Worm (Caenorhabditis elegans) whole organism, young adult: ENCODE measurements around the gene C47E8.11.

Experiments
- B0035.1 ChIP-seq: sonication (generic microtip); optimal IDR thresholded peaks from 2 replicates; lab custom pipeline; 2016; ENCODE audit warnings: missing genetic modification characterization, mild to moderate bottlenecking, missing compliant biosample characterization, missing genotype, missing genetic modification reagents
- C06A6.2 ChIP-seq: fragments of 200-800 bp; sonication (Bioruptor generic); conservative IDR thresholded peaks from 2 replicates; pipeline ENCODE4 v1.3.6; 2022; ENCODE audit warnings: missing genetic modification characterization, missing compliant biosample characterization
- D2030.7 ChIP-seq: fragments of 200-800 bp; sonication (Bioruptor generic); IDR thresholded peaks from 2 replicates; pipeline ENCODE4 v1.3.6; 2022; ENCODE audit warnings: missing genetic modification reagents, missing genetic modification characterization, missing compliant biosample characterization
- F10E7.11 ChIP-seq: sonication (generic microtip); optimal IDR thresholded peaks from 2 replicates; lab custom pipeline; 2017; ENCODE audit warnings: mild to moderate bottlenecking, missing genetic modification characterization, moderate library complexity, missing compliant biosample characterization
- F37B4.10 ChIP-seq: fragments of 200-800 bp; sonication (Bioruptor generic); IDR thresholded peaks from 2 replicates; pipeline ENCODE4 v1.3.6; 2022; ENCODE audit warnings: missing genetic modification characterization, missing compliant biosample characterization
- F52B5.7 ChIP-seq: sonication (generic microtip); optimal IDR thresholded peaks from 2 replicates; lab custom pipeline; 2016; ENCODE audit warnings: mild to moderate bottlenecking, missing genetic modification characterization, missing compliant biosample characterization
- K11D2.4 ChIP-seq: fragments of 200-800 bp; sonication (Bioruptor generic); IDR thresholded peaks from 2 replicates; pipeline ENCODE4 v1.3.6; 2022; ENCODE audit warnings: missing genetic modification reagents, missing genetic modification characterization, missing compliant biosample characterization
- T26A5.8 ChIP-seq: sonication (generic microtip); optimal IDR thresholded peaks from 2 replicates; lab custom pipeline; 2016; ENCODE audit warnings: missing genetic modification characterization, missing compliant biosample characterization
- Y67H2A.10 ChIP-seq: fragments of 200-800 bp; sonication (Bioruptor generic); conservative IDR thresholded peaks from 2 replicates; pipeline ENCODE4 v1.3.6; 2022; ENCODE audit warnings: missing genetic modification reagents, missing genetic modification characterization, missing compliant biosample characterization
- Y79H2A.3 ChIP-seq: fragments of 200-800 bp; sonication (Bioruptor generic); conservative IDR thresholded peaks from 2 replicates; pipeline ENCODE4 v1.3.6; 2022; ENCODE audit warnings: missing genetic modification reagents, missing genetic modification characterization, missing compliant biosample characterization
- aptf-3 ChIP-seq: fragments of 200-800 bp; sonication (Bioruptor generic); IDR thresholded peaks from 2 replicates; pipeline ENCODE4 v1.3.6; 2022; ENCODE audit warnings: missing genetic modification characterization, missing compliant biosample characterization
- attf-3 ChIP-seq: fragments of 200-800 bp; sonication (Bioruptor generic); conservative IDR thresholded peaks from 2 replicates; pipeline ENCODE4 v1.3.6; 2022; ENCODE audit warnings: missing genetic modification reagents, missing genetic modification characterization, missing compliant biosample characterization
- attf-6 ChIP-seq: fragments of 200-800 bp; sonication (Bioruptor generic); IDR thresholded peaks from 2 replicates; pipeline ENCODE4 v1.3.6; 2022; ENCODE audit warnings: missing genetic modification reagents, missing genetic modification characterization, missing compliant biosample characterization
- ccch-3 ChIP-seq: fragments of 200-800 bp; sonication (Bioruptor generic); optimal IDR thresholded peaks from 2 replicates; lab custom pipeline; 2018; ENCODE audit warnings: mild to moderate bottlenecking, missing genetic modification characterization, missing compliant biosample characterization
- cebp-1 ChIP-seq, 2 experiments: fragments of 200-800 bp in 1 of 2; sonication (Bioruptor generic) in 1 of 2; sonication (generic microtip) in 1 of 2; IDR thresholded peaks in 1 of 2; optimal IDR thresholded peaks in 1 of 2; 2 replicates each; pipeline versions ENCODE4 v1.3.6 to Lab custom; 2017 to 2022; ENCODE audit warnings: missing compliant biosample characterization in 2 of 2, missing genetic modification characterization in 2 of 2, mild to moderate bottlenecking in 1 of 2, missing genetic modification reagents in 1 of 2, moderate library complexity in 1 of 2
- ceh-27 ChIP-seq: fragments of 200-800 bp; sonication (Bioruptor generic); optimal IDR thresholded peaks from 2 replicates; lab custom pipeline; 2018; ENCODE audit warnings: mild to moderate bottlenecking, missing genetic modification characterization, moderate library complexity, missing compliant biosample characterization
- ceh-40 ChIP-seq: fragments of 200-800 bp; sonication (Bioruptor generic); IDR thresholded peaks from 2 replicates; pipeline ENCODE4 v1.3.6; 2022; ENCODE audit warnings: missing genetic modification characterization, missing compliant biosample characterization
- ceh-58 ChIP-seq: fragments of 200-800 bp; sonication (Bioruptor generic); IDR thresholded peaks from 2 replicates; pipeline ENCODE4 v1.3.6; 2022; ENCODE audit warnings: missing genetic modification characterization, missing compliant biosample characterization
- chd-7 ChIP-seq: sonication (generic microtip); optimal IDR thresholded peaks from 2 replicates; lab custom pipeline; 2016; ENCODE audit warnings: mild to moderate bottlenecking, missing genetic modification characterization, moderate library complexity, missing compliant biosample characterization
- fkh-3 ChIP-seq: sonication (generic microtip); optimal IDR thresholded peaks from 2 replicates; lab custom pipeline; 2016; ENCODE audit warnings: mild to moderate bottlenecking, missing genetic modification characterization, missing compliant biosample characterization
- hlh-12 ChIP-seq: sonication (generic microtip); optimal IDR thresholded peaks from 2 replicates; lab custom pipeline; 2016; ENCODE audit warnings: missing genetic modification characterization, missing compliant biosample characterization
- hlh-26 ChIP-seq: fragments of 200-800 bp; sonication (Bioruptor generic); conservative IDR thresholded peaks from 2 replicates; pipeline ENCODE4 v1.3.6; 2022; ENCODE audit warnings: missing genetic modification reagents, missing genetic modification characterization, missing compliant biosample characterization
- hrde-1 ChIP-seq: sonication (generic microtip); optimal IDR thresholded peaks from 2 replicates; lab custom pipeline; 2016; ENCODE audit warnings: missing genetic modification characterization, mild to moderate bottlenecking, missing compliant biosample characterization, moderate library complexity, missing genotype, missing genetic modification reagents, borderline replicate concordance
- let-526 ChIP-seq: fragments of 200-800 bp; sonication (Bioruptor generic); IDR thresholded peaks from 2 replicates; pipeline ENCODE4 v1.3.6; 2022; ENCODE audit warnings: missing genetic modification reagents, missing genetic modification characterization, missing compliant biosample characterization
- let-607 ChIP-seq, 2 experiments: fragments of 200-800 bp in 1 of 2; sonication (Bioruptor generic) in 1 of 2; sonication (generic microtip) in 1 of 2; optimal IDR thresholded peaks; 2 replicates each; lab custom pipeline; 2016 to 2018; ENCODE audit warnings: mild to moderate bottlenecking in 2 of 2, missing compliant biosample characterization in 2 of 2, missing genetic modification characterization in 2 of 2, moderate library complexity in 2 of 2, missing genotype in 1 of 2
- lin-26 ChIP-seq: fragments of 200-800 bp; sonication (Bioruptor generic); IDR thresholded peaks from 2 replicates; pipeline ENCODE4 v1.3.6; 2022; ENCODE audit warnings: missing genetic modification reagents, missing genetic modification characterization, missing compliant biosample characterization
- lsy-27 ChIP-seq: sonication (generic microtip); optimal IDR thresholded peaks from 2 replicates; lab custom pipeline; 2017; ENCODE audit warnings: missing genetic modification characterization, mild to moderate bottlenecking, missing compliant biosample characterization, antibody characterized with exemption, missing genotype, borderline replicate concordance; ENCODE audit not compliant: insufficient read depth
- madf-3 ChIP-seq: fragments of 200-800 bp; sonication (Bioruptor generic); IDR thresholded peaks from 2 replicates; pipeline ENCODE4 v1.3.6; 2022; ENCODE audit warnings: missing genetic modification reagents, missing genetic modification characterization, missing compliant biosample characterization
- madf-6 ChIP-seq: fragments of 200-800 bp; sonication (Bioruptor generic); IDR thresholded peaks from 2 replicates; pipeline ENCODE4 v1.3.6; 2022; ENCODE audit warnings: missing genetic modification reagents, missing genetic modification characterization, missing compliant biosample characterization
- mes-4 ChIP-seq: sonication (generic microtip); optimal IDR thresholded peaks from 2 replicates; lab custom pipeline; 2016; ENCODE audit warnings: missing genotype, missing genetic modification characterization, missing compliant biosample characterization
- mxl-1 ChIP-seq: sonication (generic microtip); optimal IDR thresholded peaks from 2 replicates; lab custom pipeline; 2016; ENCODE audit warnings: missing genetic modification characterization, missing compliant biosample characterization
- nhr-80 ChIP-seq: sonication (generic microtip); optimal IDR thresholded peaks from 2 replicates; lab custom pipeline; 2016; ENCODE audit warnings: missing genetic modification characterization, missing compliant biosample characterization
- nhr-90 ChIP-seq: sonication (generic microtip); optimal IDR thresholded peaks from 2 replicates; lab custom pipeline; 2016; ENCODE audit warnings: missing genotype, mild to moderate bottlenecking, missing genetic modification characterization, missing compliant biosample characterization
- rcor-1 ChIP-seq: fragments of 200-800 bp; sonication (Bioruptor generic); IDR thresholded peaks from 2 replicates; pipeline ENCODE4 v1.3.6; 2022; ENCODE audit warnings: missing genetic modification reagents, missing genetic modification characterization, missing compliant biosample characterization
- rec-8 ChIP-seq, 2 experiments: sonication (generic microtip); optimal IDR thresholded peaks; 2 replicates each; lab custom pipeline; 2016; ENCODE audit warnings: mild to moderate bottlenecking in 2 of 2, missing genetic modification characterization in 2 of 2, missing genetic modification reagents in 2 of 2, missing genotype in 2 of 2, missing biosample characterization in 1 of 2, missing compliant biosample characterization in 1 of 2, moderate library complexity in 1 of 2
- repo-1 ChIP-seq: sonication (generic microtip); optimal IDR thresholded peaks from 2 replicates; lab custom pipeline; 2017; ENCODE audit warnings: mild to moderate bottlenecking, missing genetic modification characterization, missing compliant biosample characterization
- rpc-1 ChIP-seq, 2 experiments: fragments of 150-350 bp in 1 of 2; sonication (generic microtip) in 1 of 2; optimal IDR thresholded peaks; 2 replicates each; lab custom pipeline; 2014 to 2018; ENCODE audit warnings: missing biosample characterization in 1 of 2, missing genetic modification characterization in 1 of 2, missing genetic modification reagents in 1 of 2, missing genotype in 1 of 2
- sea-2 ChIP-seq: fragments of 200-800 bp; sonication (Bioruptor generic); IDR thresholded peaks from 2 replicates; pipeline ENCODE4 v1.3.6; 2022; ENCODE audit warnings: missing genetic modification characterization, missing compliant biosample characterization
- snpc-1.1 ChIP-seq: sonication (generic microtip); optimal IDR thresholded peaks from 2 replicates; lab custom pipeline; 2017; ENCODE audit warnings: missing genetic modification characterization, mild to moderate bottlenecking, missing compliant biosample characterization, antibody characterized with exemption, moderate library complexity, missing genotype, missing genetic modification reagents; ENCODE audit not compliant: insufficient read depth
- snpc-1.3 ChIP-seq: sonication (generic microtip); optimal IDR thresholded peaks from 2 replicates; lab custom pipeline; 2017; ENCODE audit warnings: missing genetic modification characterization, mild to moderate bottlenecking, missing compliant biosample characterization, antibody characterized with exemption, moderate library complexity, missing genotype, missing genetic modification reagents; ENCODE audit not compliant: insufficient read depth
- snpc-4 ChIP-seq, 5 experiments: fragments of 150-350 bp in 1 of 5; sonication (generic microtip) in 4 of 5; optimal IDR thresholded peaks; 2 replicates each; lab custom pipeline; 2014 to 2018; ENCODE audit warnings: missing genetic modification characterization in 5 of 5, missing biosample characterization in 3 of 5, antibody characterized with exemption in 2 of 5, mild to moderate bottlenecking in 2 of 5, missing compliant biosample characterization in 2 of 5, missing genotype in 2 of 5, moderate library complexity in 2 of 5, missing genetic modification reagents in 1 of 5
- tbp1 ChIP-seq: fragments of 200-800 bp; sonication (Bioruptor generic); optimal IDR thresholded peaks from 2 replicates; lab custom pipeline; 2018; ENCODE audit warnings: mild to moderate bottlenecking, missing genetic modification characterization, missing compliant biosample characterization
- tlf-1 ChIP-seq: fragments of 200-800 bp; sonication (Bioruptor generic); optimal IDR thresholded peaks from 2 replicates; lab custom pipeline; 2018; ENCODE audit warnings: mild to moderate bottlenecking, missing genetic modification characterization, missing compliant biosample characterization
- zim-3 ChIP-seq: sonication (generic microtip); optimal IDR thresholded peaks from 2 replicates; lab custom pipeline; 2017; ENCODE audit warnings: mild to moderate bottlenecking, missing genetic modification characterization, moderate library complexity, missing compliant biosample characterization
- ztf-25 ChIP-seq: fragments of 200-800 bp; sonication (Bioruptor generic); IDR thresholded peaks from 2 replicates; pipeline ENCODE4 v1.3.6; 2022; ENCODE audit warnings: missing genetic modification reagents, missing genetic modification characterization, missing compliant biosample characterization

The C47E8.11 gene

DNA sequence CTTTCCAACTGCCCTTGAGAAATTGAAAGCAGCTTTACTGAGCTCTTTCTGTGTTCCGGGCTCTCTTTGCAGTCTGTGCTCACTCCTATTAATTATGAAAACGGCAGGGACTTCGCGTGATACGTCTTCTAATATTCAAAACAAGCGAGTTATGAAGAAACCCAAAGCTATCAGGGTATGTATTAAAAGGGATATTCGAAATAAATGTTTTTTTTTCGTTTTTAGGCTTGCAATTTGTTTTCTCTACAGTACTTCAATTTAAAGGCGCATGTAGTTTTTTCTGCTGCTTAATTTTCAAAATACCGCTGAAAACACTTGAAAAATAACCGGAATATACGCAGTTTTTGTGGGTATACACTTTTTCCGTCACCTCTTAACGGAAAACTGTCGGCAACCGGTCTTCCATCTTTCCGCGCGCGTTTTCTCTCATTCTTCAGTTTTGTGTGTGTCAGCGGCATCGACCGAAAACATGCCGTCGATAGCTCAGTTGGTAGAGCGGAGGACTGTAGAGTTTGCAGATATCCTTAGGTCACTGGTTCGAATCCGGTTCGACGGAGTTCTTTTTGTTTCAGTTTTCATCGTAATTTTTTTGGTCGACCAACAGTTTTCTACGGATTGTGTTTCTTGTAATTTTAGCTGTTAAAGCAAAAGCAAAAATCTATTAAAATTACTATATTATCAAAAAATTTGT, 789 bp downstream of the C47E8.11 start, which contains the start of gene gasr-8 (continued):
- TF ChIP-seq cebp-1 (GFP tag; IDR thresholded peaks at IDR 0.05; lab: Robert Waterston, UW) (no peak), cebp-1 (tag; optimal IDR thresholded peaks at IDR 0.05; lab: Kevin White, UChicago) (no peak), ccch-3 (GFP tag; lab: Kevin White, UChicago) (no peak), madf-3 (GFP tag; lab: Robert Waterston, UW) (0 out of 2 replicates have a peak, but pooled peaks have one; percentile 4), Y79H2A.3 (GFP tag; lab: Robert Waterston, UW) (no peak), F10E7.11 (no peak), rpc-1 (optimal IDR thresholded peaks at IDR 0.05; lab: Kevin White, UChicago) (peak; percentile 66), rpc-1 (tag; optimal IDR thresholded peaks at IDR 0.05; lab: Kevin White, UChicago) (peak; percentile 82), lsy-27 (no peak), K11D2.4 (GFP tag; lab: Robert Waterston, UW) (no peak), zim-3 (no peak), F52B5.7 (tag; lab: Kevin White, UChicago) (no peak), tlf-1 (no peak), nhr-90 (tag; lab: Kevin White, UChicago) (peak; percentile 32), sea-2 (GFP tag; lab: Robert Waterston, UW) (no peak), rec-8 (tag; optimal IDR thresholded peaks at IDR 0.05; lab: Kevin White, UChicago) (peak; percentile 1 to 50), tbp1 (GFP tag; lab: Kevin White, UChicago) (peak; percentile 90), ceh-58 (GFP tag; lab: Robert Waterston, UW) (no peak), B0035.1 (tag; lab: Kevin White, UChicago) (no peak), let-607 (tag; optimal IDR thresholded peaks at IDR 0.05; lab: Kevin White, UChicago) (no peak), lin-26 (GFP tag; lab: Robert Waterston, UW) (peak; percentile 80), fkh-3 (tag; lab: Kevin White, UChicago) (no peak), ceh-27 (GFP tag; lab: Kevin White, UChicago) (no peak), chd-7 (no peak), rcor-1 (GFP tag; lab: Robert Waterston, UW) (no peak), attf-3 (GFP tag; lab: Robert Waterston, UW) (no peak), snpc-1.3 (tag; lab: Kevin White, UChicago) (no peak), snpc-1.1 (tag; lab: Kevin White, UChicago) (no peak), repo-1 (no peak), attf-6 (GFP tag; lab: Robert Waterston, UW) (no peak), aptf-3 (no peak), ceh-40 (GFP tag; lab: Robert Waterston, UW) (no peak), Y67H2A.10 (no peak), hlh-12 (tag; lab: Kevin White, UChicago) (no peak), C06A6.2 (GFP tag; lab: Robert Waterston, UW) (no peak), nhr-80 (tag; lab: Kevin White, UChicago) (no peak), D2030.7 (GFP tag; lab: Robert Waterston, UW) (peak; percentile 63), mxl-1 (no peak), hrde-1 (tag; lab: Kevin White, UChicago) (no peak), ztf-25 (GFP tag; lab: Robert Waterston, UW) (no peak), F37B4.10 (GFP tag; lab: Robert Waterston, UW) (no peak), T26A5.8 (tag; lab: Kevin White, UChicago) (no peak), hlh-26 (no peak), snpc-4 (GFP tag; optimal IDR thresholded peaks at IDR 0.05; lab: Kevin White, UChicago) (no peak), snpc-4 (tag; optimal IDR thresholded peaks at IDR 0.05; lab: Kevin White, UChicago) (peak in 2 of 4 experiments; percentile 27 to 34), madf-6 (GFP tag; lab: Robert Waterston, UW) (peak; percentile 66), mes-4 (tag; lab: Kevin White, UChicago) (no peak), let-526 (GFP tag; lab: Robert Waterston, UW) (no peak)
